Fruit fly (Drosophila melanogaster) whole organism, pupa: ENCODE results near the gene chas.

Experiments used
- CG10348 ChIP-seq: fragments of 200-800 bp; sonication (Bioruptor generic); IDR thresholded peaks from 2 replicates; pipeline ENCODE4 v1.3.6; 2022; ENCODE audit warnings: missing biosample characterization, missing genetic modification characterization
- CG12605 ChIP-seq: fragments of 200-800 bp; sonication (Bioruptor generic); IDR thresholded peaks from 2 replicates; pipeline ENCODE4 v1.3.6; 2022; ENCODE audit warnings: missing biosample characterization, missing genetic modification characterization
- CG13204 ChIP-seq: fragments of 200-800 bp; sonication (Bioruptor generic); optimal IDR thresholded peaks from 2 replicates; lab custom pipeline; 2018; ENCODE audit warnings: missing biosample characterization, mild to moderate bottlenecking, missing genetic modification characterization, moderate library complexity
- CG14655 ChIP-seq: fragments of 200-800 bp; sonication (Bioruptor generic); optimal IDR thresholded peaks from 3 replicates; lab custom pipeline; 2017; ENCODE audit warnings: mild to moderate bottlenecking, missing biosample characterization, missing genetic modification reagents, missing genetic modification characterization
- CG15710 ChIP-seq: fragments of 200-800 bp; sonication (Bioruptor generic); optimal IDR thresholded peaks from 2 replicates; lab custom pipeline; 2018; ENCODE audit warnings: missing biosample characterization, mild to moderate bottlenecking, missing genetic modification characterization, moderate library complexity
- CG17806 ChIP-seq: fragments of 200-800 bp; sonication (Bioruptor generic); optimal IDR thresholded peaks from 2 replicates; lab custom pipeline; 2018; ENCODE audit warnings: missing biosample characterization, mild to moderate bottlenecking, missing genetic modification characterization, moderate library complexity
- CG32121 ChIP-seq: fragments of 200-800 bp; sonication (Bioruptor generic); IDR thresholded peaks from 2 replicates; pipeline ENCODE4 v1.3.6; 2022; ENCODE audit warnings: missing biosample characterization, missing genetic modification characterization
- CG34367 ChIP-seq: fragments of 200-800 bp; sonication (Bioruptor generic); optimal IDR thresholded peaks from 2 replicates; lab custom pipeline; 2018; ENCODE audit warnings: missing biosample characterization, mild to moderate bottlenecking, missing genetic modification characterization
- CG4496 ChIP-seq: fragments of 200-800 bp; sonication (Bioruptor generic); IDR thresholded peaks from 3 replicates; pipeline ENCODE4 v1.3.6; 2022; ENCODE audit warnings: missing biosample characterization, missing genetic modification characterization
- CG8159 ChIP-seq: fragments of 200-800 bp; sonication (Bioruptor generic); optimal IDR thresholded peaks from 3 replicates; lab custom pipeline; 2018; ENCODE audit warnings: missing biosample characterization, mild to moderate bottlenecking, missing genetic modification characterization, moderate library complexity
- CG8301 ChIP-seq: fragments of 200-800 bp; sonication (Bioruptor generic); optimal IDR thresholded peaks from 2 replicates; lab custom pipeline; 2018; ENCODE audit warnings: missing biosample characterization, mild to moderate bottlenecking, missing genetic modification characterization
- CG9948 ChIP-seq: fragments of 200-800 bp; sonication (Bioruptor generic); optimal IDR thresholded peaks from 2 replicates; lab custom pipeline; 2018; ENCODE audit warnings: missing biosample characterization, mild to moderate bottlenecking, missing genetic modification characterization, moderate library complexity
- D1 ChIP-seq: fragments of 200-800 bp; sonication (Bioruptor generic); optimal IDR thresholded peaks from 2 replicates; lab custom pipeline; 2018; ENCODE audit warnings: missing biosample characterization, mild to moderate bottlenecking, missing genetic modification characterization, moderate library complexity
- EcR ChIP-seq: fragments of 200-800 bp; sonication (Bioruptor generic); optimal IDR thresholded peaks from 3 replicates; lab custom pipeline; 2019; ENCODE audit warnings: missing biosample characterization, missing genetic modification characterization, mild to moderate bottlenecking, moderate library complexity, missing genetic modification reagents
- Ets98B ChIP-seq: fragments of 200-800 bp; sonication (Bioruptor generic); IDR thresholded peaks from 2 replicates; pipeline ENCODE4 v1.3.6; 2022; ENCODE audit warnings: missing biosample characterization, missing genetic modification characterization
- Pif1A ChIP-seq: fragments of 200-800 bp; sonication (Bioruptor generic); optimal IDR thresholded peaks from 3 replicates; lab custom pipeline; 2016; ENCODE audit warnings: missing biosample characterization, missing genetic modification characterization
- Pif1B ChIP-seq: fragments of 200-800 bp; sonication (Bioruptor generic); optimal IDR thresholded peaks from 3 replicates; lab custom pipeline; 2016; ENCODE audit warnings: missing biosample characterization, missing genetic modification characterization
- Snoo ChIP-seq: fragments of 200-800 bp; sonication (Bioruptor generic); optimal IDR thresholded peaks from 3 replicates; lab custom pipeline; 2017; ENCODE audit warnings: missing biosample characterization, mild to moderate bottlenecking, missing genetic modification characterization, inconsistent platforms
- fd96Ca ChIP-seq: fragments of 200-800 bp; sonication (Bioruptor generic); IDR thresholded peaks from 3 replicates; pipeline ENCODE4 v1.3.6; 2022; ENCODE audit warnings: missing biosample characterization, missing genetic modification characterization
- gl ChIP-seq: fragments of 200-800 bp; sonication (Bioruptor generic); optimal IDR thresholded peaks from 2 replicates; lab custom pipeline; 2018; ENCODE audit warnings: missing biosample characterization, mild to moderate bottlenecking, missing genetic modification characterization
- rn ChIP-seq: fragments of 200-800 bp; sonication (Bioruptor generic); IDR thresholded peaks from 2 replicates; pipeline ENCODE4 v1.3.6; 2022; ENCODE audit warnings: missing biosample characterization, missing genetic modification characterization

chas gene

dm6 chrX:17712995-17713739, 14.6 kb upstream of the chas start:
- TF ChIP-seq CG4496 (GFP tag; lab: Robert Waterston, UW) (peak; percentile 62), CG8159 (peak; percentile 39), CG17806 (tag; lab: Kevin White, UChicago) (peak; percentile 44), CG8301 (tag; lab: Kevin White, UChicago) (peak; percentile 54), Pif1B (peak; percentile 3), Ets98B (GFP tag; lab: Robert Waterston, UW) (peak; percentile 8; the same call in 1 of the 2 replicates), EcR (GFP tag; lab: Kevin White, UChicago) (no peak), CG9948 (tag; lab: Kevin White, UChicago) (peak; percentile 18), CG14655 (GFP tag; lab: Kevin White, UChicago) (peak; percentile 70), D1 (no peak)

- TF ChIP-seq CG9948 (tag; lab: Kevin White, UChicago) = peak; percentile 11
- TF ChIP-seq EcR (GFP tag; lab: Kevin White, UChicago) = no peak
- no peak for TF ChIP-seq Pif1B
These were observed 13.9 kb upstream of the chas start for dm6 chrX:17712466-17712865.

- no peak for TF ChIP-seq D1
- TF ChIP-seq CG8159 = no peak
- no peak for TF ChIP-seq Snoo
- TF ChIP-seq CG9948 (tag; lab: Kevin White, UChicago) = no peak
- TF ChIP-seq CG10348 = no peak
- TF ChIP-seq rn (GFP tag; lab: Robert Waterston, UW) = no peak
- TF ChIP-seq fd96Ca = no peak
- no peak for TF ChIP-seq CG12605
- TF ChIP-seq CG14655 (GFP tag; lab: Kevin White, UChicago) = no peak
- no peak for TF ChIP-seq CG34367 (tag; lab: Kevin White, UChicago)
- no peak for TF ChIP-seq Pif1B
- TF ChIP-seq gl (tag; lab: Kevin White, UChicago) = no peak
- no peak for TF ChIP-seq Ets98B (GFP tag; lab: Robert Waterston, UW)
These were observed 13.4 kb upstream of the chas start for dm6 chrX:17711916-17712315.

DNA sequence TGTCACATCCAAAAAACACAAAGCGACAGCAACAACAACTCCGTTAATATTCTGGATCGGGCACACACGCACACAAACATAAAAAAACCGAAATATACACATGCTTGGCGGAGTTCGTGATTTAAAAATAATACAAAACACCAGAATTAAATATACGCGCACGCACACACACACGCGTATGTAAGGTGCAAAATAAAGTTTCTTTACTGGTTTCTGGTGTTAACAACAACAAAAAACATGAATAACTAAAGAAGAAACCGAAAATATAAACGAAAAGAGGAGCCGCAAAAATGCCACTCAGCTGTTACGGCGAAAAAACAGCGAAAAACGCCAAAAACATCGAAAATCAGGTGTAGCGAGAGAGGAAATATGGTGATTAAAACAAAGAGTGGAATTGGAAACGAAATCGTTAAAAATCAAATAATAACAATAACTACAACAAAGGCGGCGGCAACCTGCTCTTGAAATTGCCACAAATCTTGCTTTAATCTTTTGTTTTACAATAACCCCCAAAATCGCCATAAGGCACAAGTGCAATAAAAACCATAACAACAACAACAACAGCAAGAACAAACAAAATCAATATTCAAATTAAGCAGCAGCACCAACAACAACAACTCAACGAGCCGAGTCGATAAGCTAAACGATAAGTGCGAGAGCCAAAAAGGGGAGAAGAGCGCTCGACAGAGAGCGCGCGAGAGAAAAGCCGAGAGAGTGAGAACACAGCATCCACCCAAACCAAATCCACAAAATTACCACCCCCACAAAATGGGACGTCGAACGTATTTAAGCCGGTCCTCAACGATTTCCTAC, 11.9 kb upstream of the chas start:
- TF ChIP-seq CG13204 (GFP tag; lab: Kevin White, UChicago) (no peak), Ets98B (GFP tag; lab: Robert Waterston, UW) (no peak), gl (tag; lab: Kevin White, UChicago) (no peak), CG17806 (tag; lab: Kevin White, UChicago) (no peak), CG12605 (no peak), EcR (GFP tag; lab: Kevin White, UChicago) (no peak), CG14655 (GFP tag; lab: Kevin White, UChicago) (no peak), Snoo (no peak), Pif1A (GFP tag; lab: Kevin White, UChicago) (no peak), D1 (no peak), CG8159 (no peak), CG32121 (GFP tag; lab: Robert Waterston, UW) (no peak)

- no peak for TF ChIP-seq CG15710 (tag; lab: Kevin White, UChicago)
- TF ChIP-seq CG32121 (GFP tag; lab: Robert Waterston, UW) = no peak
- TF ChIP-seq CG17806 (tag; lab: Kevin White, UChicago) = no peak
- no peak for TF ChIP-seq Pif1B
- TF ChIP-seq Ets98B (GFP tag; lab: Robert Waterston, UW) = peak; percentile 53; the same call in 1 of the 2 replicates
- no peak for TF ChIP-seq CG10348
- TF ChIP-seq CG12605 = peak; percentile 44
- TF ChIP-seq D1 = no peak
- peak; percentile 1 for TF ChIP-seq Snoo
- peak; percentile 41; the same call in 1 of the 3 replicates for TF ChIP-seq CG4496 (GFP tag; lab: Robert Waterston, UW)
- peak; percentile 20 for TF ChIP-seq CG8159
These were observed 11.2 kb upstream of the chas start, which contains the start of the genes CG8173 and raskol for dm6 chrX:17709546-17710272. Gene CG8173 (minus strand): TSS chrX:17709653. Gene raskol (plus strand): TSS chrX:17710144.

DNA sequence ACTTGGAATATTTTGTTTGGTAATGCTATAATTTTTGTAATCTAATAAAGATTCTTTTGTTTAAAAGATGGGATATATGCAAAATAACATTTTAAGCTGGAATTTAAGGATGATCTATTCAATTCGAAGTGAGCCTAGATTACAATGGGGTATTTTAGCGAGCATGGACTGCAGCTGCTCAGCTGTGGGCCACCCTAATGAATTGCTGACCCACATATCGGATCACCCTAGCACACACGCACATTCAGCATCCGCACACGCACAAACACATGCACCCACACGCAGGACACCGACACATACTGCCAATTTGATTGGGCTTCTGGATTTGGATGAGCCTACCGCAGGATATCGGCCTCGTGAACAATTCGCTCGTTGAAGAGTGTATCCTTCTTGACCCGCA, 10.3 kb upstream of the chas start:
- TF ChIP-seq CG13204 (GFP tag; lab: Kevin White, UChicago) (no peak), CG8159 (peak; percentile 93)
